Worm (Caenorhabditis elegans) whole organism, young adult: Measurements from ENCODE around the gene cest-32.

Experiments
- B0019.2 ChIP-seq: fragments of 200-800 bp; sonication (Bioruptor generic); conservative IDR thresholded peaks from 2 replicates; pipeline ENCODE4 v1.3.6; 2022; ENCODE audit warnings: missing genetic modification reagents, missing genetic modification characterization, missing compliant biosample characterization
- C06A6.2 ChIP-seq: fragments of 200-800 bp; sonication (Bioruptor generic); conservative IDR thresholded peaks from 2 replicates; pipeline ENCODE4 v1.3.6; 2022; ENCODE audit warnings: missing genetic modification characterization, missing compliant biosample characterization
- D2030.7 ChIP-seq: fragments of 200-800 bp; sonication (Bioruptor generic); IDR thresholded peaks from 2 replicates; pipeline ENCODE4 v1.3.6; 2022; ENCODE audit warnings: missing genetic modification reagents, missing genetic modification characterization, missing compliant biosample characterization
- F33H1.4 ChIP-seq: fragments of 200-800 bp; sonication (Bioruptor generic); IDR thresholded peaks from 2 replicates; pipeline ENCODE4 v1.3.6; 2022; ENCODE audit warnings: missing genetic modification reagents, missing genetic modification characterization, missing compliant biosample characterization
- F52B5.7 ChIP-seq: sonication (generic microtip); optimal IDR thresholded peaks from 2 replicates; lab custom pipeline; 2016; ENCODE audit warnings: mild to moderate bottlenecking, missing genetic modification characterization, missing compliant biosample characterization
- F55B11.4 ChIP-seq: sonication (generic microtip); optimal IDR thresholded peaks from 2 replicates; lab custom pipeline; 2016; ENCODE audit warnings: missing compliant biosample characterization, missing genetic modification characterization, borderline replicate concordance; ENCODE audit not compliant: insufficient read depth
- F57A8.1 ChIP-seq: fragments of 200-800 bp; sonication (Bioruptor generic); optimal IDR thresholded peaks from 2 replicates; lab custom pipeline; 2018; ENCODE audit warnings: mild to moderate bottlenecking, missing genetic modification characterization, moderate library complexity, missing compliant biosample characterization
- T26A5.8 ChIP-seq: sonication (generic microtip); optimal IDR thresholded peaks from 2 replicates; lab custom pipeline; 2016; ENCODE audit warnings: missing genetic modification characterization, missing compliant biosample characterization
- Y53G8AR.9 ChIP-seq: fragments of 200-800 bp; sonication (Bioruptor generic); conservative IDR thresholded peaks from 2 replicates; pipeline ENCODE4 v1.3.6; 2022; ENCODE audit warnings: missing genetic modification reagents, missing genetic modification characterization, missing compliant biosample characterization
- Y67H2A.10 ChIP-seq: fragments of 200-800 bp; sonication (Bioruptor generic); conservative IDR thresholded peaks from 2 replicates; pipeline ENCODE4 v1.3.6; 2022; ENCODE audit warnings: missing genetic modification reagents, missing genetic modification characterization, missing compliant biosample characterization
- Y79H2A.3 ChIP-seq: fragments of 200-800 bp; sonication (Bioruptor generic); conservative IDR thresholded peaks from 2 replicates; pipeline ENCODE4 v1.3.6; 2022; ENCODE audit warnings: missing genetic modification reagents, missing genetic modification characterization, missing compliant biosample characterization
- Y95B8A.8 ChIP-seq: fragments of 200-800 bp; sonication (Bioruptor generic); IDR thresholded peaks from 2 replicates; pipeline ENCODE4 v1.3.6; 2022; ENCODE audit warnings: missing genetic modification reagents, missing genetic modification characterization, missing compliant biosample characterization
- akir-1 ChIP-seq: fragments of 200-800 bp; sonication (Bioruptor generic); optimal IDR thresholded peaks from 2 replicates; lab custom pipeline; 2018; ENCODE audit warnings: mild to moderate bottlenecking, missing genetic modification characterization, moderate library complexity, missing compliant biosample characterization
- ama-1 ChIP-seq, 3 experiments: fragments of 150-350 bp in 1 of 3; sonication (generic microtip) in 2 of 3; optimal IDR thresholded peaks; 2 replicates each; lab custom pipeline; 2014 to 2018; ENCODE audit warnings: missing biosample characterization in 2 of 3, missing genetic modification characterization in 2 of 3, missing genetic modification reagents in 2 of 3
- athp-1 ChIP-seq: sonication (generic microtip); optimal IDR thresholded peaks from 2 replicates; lab custom pipeline; 2017; ENCODE audit warnings: mild to moderate bottlenecking, missing genetic modification characterization, missing compliant biosample characterization
- attf-5 ChIP-seq: fragments of 200-800 bp; sonication (Bioruptor generic); optimal IDR thresholded peaks from 2 replicates; lab custom pipeline; 2018; ENCODE audit warnings: mild to moderate bottlenecking, missing genetic modification characterization, missing compliant biosample characterization
- attf-6 ChIP-seq: fragments of 200-800 bp; sonication (Bioruptor generic); IDR thresholded peaks from 2 replicates; pipeline ENCODE4 v1.3.6; 2022; ENCODE audit warnings: missing genetic modification reagents, missing genetic modification characterization, missing compliant biosample characterization
- bed-1 ChIP-seq: fragments of 200-800 bp; sonication (Bioruptor generic); IDR thresholded peaks from 2 replicates; pipeline ENCODE4 v1.3.6; 2022; ENCODE audit warnings: missing genetic modification reagents, missing genetic modification characterization, missing compliant biosample characterization
- bed-2 ChIP-seq: fragments of 200-800 bp; sonication (Bioruptor generic); IDR thresholded peaks from 2 replicates; pipeline ENCODE4 v1.3.6; 2022; ENCODE audit warnings: missing genetic modification reagents, missing genetic modification characterization, missing compliant biosample characterization
- cebp-2 ChIP-seq: fragments of 200-800 bp; sonication (Bioruptor generic); IDR thresholded peaks from 2 replicates; pipeline ENCODE4 v1.3.6; 2022; ENCODE audit warnings: missing genetic modification characterization, missing compliant biosample characterization
- ceh-27 ChIP-seq: fragments of 200-800 bp; sonication (Bioruptor generic); optimal IDR thresholded peaks from 2 replicates; lab custom pipeline; 2018; ENCODE audit warnings: mild to moderate bottlenecking, missing genetic modification characterization, moderate library complexity, missing compliant biosample characterization
- ceh-40 ChIP-seq: fragments of 200-800 bp; sonication (Bioruptor generic); IDR thresholded peaks from 2 replicates; pipeline ENCODE4 v1.3.6; 2022; ENCODE audit warnings: missing genetic modification characterization, missing compliant biosample characterization
- ceh-91 ChIP-seq: fragments of 200-800 bp; sonication (Bioruptor generic); IDR thresholded peaks from 2 replicates; pipeline ENCODE4 v1.3.6; 2022; ENCODE audit warnings: missing genetic modification reagents, missing genetic modification characterization, missing compliant biosample characterization
- dpl-1 ChIP-seq: fragments of 150-350 bp; optimal IDR thresholded peaks from 2 replicates; lab custom pipeline; 2014; ENCODE audit warnings: missing biosample characterization, missing genetic modification reagents, missing genetic modification characterization
- efl-1 ChIP-seq: fragments of 150-350 bp; optimal IDR thresholded peaks from 2 replicates; lab custom pipeline; 2014; ENCODE audit warnings: missing biosample characterization, missing genetic modification reagents, missing genetic modification characterization
- egl-44 ChIP-seq: fragments of 200-800 bp; sonication (Bioruptor generic); IDR thresholded peaks from 2 replicates; pipeline ENCODE4 v1.3.6; 2022; ENCODE audit warnings: missing genetic modification reagents, missing genetic modification characterization, missing compliant biosample characterization
- gei-17 ChIP-seq: fragments of 200-800 bp; sonication (Bioruptor generic); optimal IDR thresholded peaks from 2 replicates; lab custom pipeline; 2018; ENCODE audit warnings: mild to moderate bottlenecking, missing genetic modification characterization, missing compliant biosample characterization
- him-1 ChIP-seq: sonication (generic microtip); optimal IDR thresholded peaks from 2 replicates; lab custom pipeline; 2016; ENCODE audit warnings: missing genotype, missing genetic modification reagents, missing genetic modification characterization, missing compliant biosample characterization
- hlh-12 ChIP-seq: sonication (generic microtip); optimal IDR thresholded peaks from 2 replicates; lab custom pipeline; 2016; ENCODE audit warnings: missing genetic modification characterization, missing compliant biosample characterization
- lin-35 ChIP-seq, 3 experiments: fragments of 150-350 bp in 2 of 3; sonication (generic microtip) in 1 of 3; optimal IDR thresholded peaks; 2 replicates each; lab custom pipeline; 2014 to 2018; ENCODE audit warnings: missing biosample characterization in 3 of 3, missing genetic modification characterization in 3 of 3, missing genetic modification reagents in 3 of 3
- lin-40 ChIP-seq: sonication (generic microtip); optimal IDR thresholded peaks from 2 replicates; lab custom pipeline; 2016; ENCODE audit warnings: missing genetic modification characterization, mild to moderate bottlenecking, missing compliant biosample characterization, missing genotype, missing genetic modification reagents
- lsl-1 ChIP-seq: fragments of 200-800 bp; sonication (Bioruptor generic); optimal IDR thresholded peaks from 2 replicates; lab custom pipeline; 2018; ENCODE audit warnings: mild to moderate bottlenecking, missing genetic modification characterization, moderate library complexity, missing compliant biosample characterization
- lsy-27 ChIP-seq: sonication (generic microtip); optimal IDR thresholded peaks from 2 replicates; lab custom pipeline; 2017; ENCODE audit warnings: missing genetic modification characterization, mild to moderate bottlenecking, missing compliant biosample characterization, antibody characterized with exemption, missing genotype, borderline replicate concordance; ENCODE audit not compliant: insufficient read depth
- madf-3 ChIP-seq: fragments of 200-800 bp; sonication (Bioruptor generic); IDR thresholded peaks from 2 replicates; pipeline ENCODE4 v1.3.6; 2022; ENCODE audit warnings: missing genetic modification reagents, missing genetic modification characterization, missing compliant biosample characterization
- madf-6 ChIP-seq: fragments of 200-800 bp; sonication (Bioruptor generic); IDR thresholded peaks from 2 replicates; pipeline ENCODE4 v1.3.6; 2022; ENCODE audit warnings: missing genetic modification reagents, missing genetic modification characterization, missing compliant biosample characterization
- mcd-1 ChIP-seq: fragments of 200-800 bp; sonication (Bioruptor generic); IDR thresholded peaks from 2 replicates; pipeline ENCODE4 v1.3.6; 2022; ENCODE audit warnings: missing genetic modification reagents, missing genetic modification characterization, missing compliant biosample characterization
- mxl-1 ChIP-seq: sonication (generic microtip); optimal IDR thresholded peaks from 2 replicates; lab custom pipeline; 2016; ENCODE audit warnings: missing genetic modification characterization, missing compliant biosample characterization
- nfya-1 ChIP-seq: sonication (generic microtip); optimal IDR thresholded peaks from 2 replicates; lab custom pipeline; 2017; ENCODE audit warnings: antibody characterized with exemption, missing compliant biosample characterization, missing genetic modification characterization, borderline replicate concordance; ENCODE audit not compliant: insufficient read depth
- nfyb-1 ChIP-seq: fragments of 200-800 bp; sonication (Bioruptor generic); IDR thresholded peaks from 2 replicates; pipeline ENCODE4 v1.3.6; 2022; ENCODE audit warnings: missing genetic modification reagents, missing genetic modification characterization, missing compliant biosample characterization
- nhr-179 ChIP-seq: sonication (generic microtip); optimal IDR thresholded peaks from 2 replicates; lab custom pipeline; 2016; ENCODE audit warnings: mild to moderate bottlenecking, missing genetic modification characterization, missing compliant biosample characterization
- nhr-27 ChIP-seq: fragments of 200-800 bp; sonication (Bioruptor generic); optimal IDR thresholded peaks from 2 replicates; lab custom pipeline; 2018; ENCODE audit warnings: mild to moderate bottlenecking, missing genetic modification characterization, moderate library complexity, missing compliant biosample characterization
- nhr-80 ChIP-seq: sonication (generic microtip); optimal IDR thresholded peaks from 2 replicates; lab custom pipeline; 2016; ENCODE audit warnings: missing genetic modification characterization, missing compliant biosample characterization
- pha-4 ChIP-seq: fragments of 150-350 bp; sonication (generic microtip); optimal IDR thresholded peaks from 2 replicates; lab custom pipeline; 2014; ENCODE audit warnings: missing biosample characterization, missing genetic modification reagents, missing genetic modification characterization
- rec-8 ChIP-seq, 2 experiments: sonication (generic microtip); optimal IDR thresholded peaks; 2 replicates each; lab custom pipeline; 2016; ENCODE audit warnings: mild to moderate bottlenecking in 2 of 2, missing genetic modification characterization in 2 of 2, missing genetic modification reagents in 2 of 2, missing genotype in 2 of 2, missing biosample characterization in 1 of 2, missing compliant biosample characterization in 1 of 2, moderate library complexity in 1 of 2
- repo-1 ChIP-seq: sonication (generic microtip); optimal IDR thresholded peaks from 2 replicates; lab custom pipeline; 2017; ENCODE audit warnings: mild to moderate bottlenecking, missing genetic modification characterization, missing compliant biosample characterization
- sea-2 ChIP-seq: fragments of 200-800 bp; sonication (Bioruptor generic); IDR thresholded peaks from 2 replicates; pipeline ENCODE4 v1.3.6; 2022; ENCODE audit warnings: missing genetic modification characterization, missing compliant biosample characterization
- somi-1 ChIP-seq: fragments of 200-800 bp; sonication (Bioruptor generic); optimal IDR thresholded peaks from 2 replicates; lab custom pipeline; 2018; ENCODE audit warnings: mild to moderate bottlenecking, missing genetic modification characterization, missing compliant biosample characterization
- tbp1 ChIP-seq: fragments of 200-800 bp; sonication (Bioruptor generic); optimal IDR thresholded peaks from 2 replicates; lab custom pipeline; 2018; ENCODE audit warnings: mild to moderate bottlenecking, missing genetic modification characterization, missing compliant biosample characterization
- unc-62 ChIP-seq: fragments of 150-350 bp; optimal IDR thresholded peaks from 2 replicates; lab custom pipeline; 2014; ENCODE audit warnings: missing biosample characterization, missing genetic modification reagents, missing genetic modification characterization
- ztf-22 ChIP-seq: fragments of 200-800 bp; sonication (Bioruptor generic); optimal IDR thresholded peaks from 2 replicates; lab custom pipeline; 2018; ENCODE audit warnings: mild to moderate bottlenecking, missing genetic modification characterization, moderate library complexity, missing compliant biosample characterization

cest-32 gene

DNA sequence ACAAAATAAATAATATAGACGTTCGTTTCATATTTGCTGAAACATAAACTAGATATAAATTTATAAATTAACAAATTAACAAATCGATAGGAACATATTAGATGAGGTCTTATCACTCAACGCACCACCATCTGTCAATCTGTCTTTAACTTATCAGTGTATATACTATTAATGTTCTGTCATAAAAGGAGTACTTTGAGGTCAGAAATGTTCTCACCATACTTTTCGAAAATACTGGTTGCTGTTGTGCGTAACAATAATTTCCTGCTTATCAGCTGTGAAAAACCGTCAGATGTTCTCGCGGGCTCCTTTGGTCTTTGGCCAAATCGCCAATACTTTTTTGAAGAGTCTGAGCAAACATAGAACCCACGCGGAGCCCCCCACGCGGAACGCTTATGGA is 41.2 kb downstream of the cest-32 start, which contains the start of gene C03A7.13 (continued):
- no peak for TF ChIP-seq F33H1.4 (GFP tag; lab: Robert Waterston, UW)
- no peak for TF ChIP-seq him-1 (tag; lab: Kevin White, UChicago)
- no peak for TF ChIP-seq athp-1 (tag; lab: Kevin White, UChicago)
- TF ChIP-seq somi-1 = no peak
- no peak for TF ChIP-seq F57A8.1 (GFP tag; lab: Kevin White, UChicago)
- 0 out of 2 replicates have a peak, but pooled peaks have one; percentile 29 for TF ChIP-seq egl-44
- TF ChIP-seq lin-40 = no peak
- no peak for TF ChIP-seq hlh-12
- TF ChIP-seq unc-62 (GFP tag; lab: Kevin White, UChicago) = peak; percentile 93
- no peak for TF ChIP-seq mcd-1
- no peak for TF ChIP-seq attf-6 (GFP tag; lab: Robert Waterston, UW)
- TF ChIP-seq nhr-80 (tag; lab: Kevin White, UChicago) = peak; percentile 87
- TF ChIP-seq nhr-179 (tag; lab: Kevin White, UChicago) = no peak
- TF ChIP-seq Y95B8A.8 (GFP tag; lab: Robert Waterston, UW) = no peak
- no peak for TF ChIP-seq repo-1 (tag; lab: Kevin White, UChicago)
- TF ChIP-seq F52B5.7 = no peak
- no peak for TF ChIP-seq lin-35 (GFP tag; optimal IDR thresholded peaks at IDR 0.05; lab: Kevin White, UChicago)
- TF ChIP-seq ztf-22 (GFP tag; lab: Kevin White, UChicago) = no peak
- no peak for TF ChIP-seq Y53G8AR.9 (GFP tag; lab: Robert Waterston, UW)
- no peak for TF ChIP-seq madf-3 (GFP tag; lab: Robert Waterston, UW)
- no peak for TF ChIP-seq gei-17
- no peak for TF ChIP-seq ama-1 (optimal IDR thresholded peaks at IDR 0.05; lab: Kevin White, UChicago)
- TF ChIP-seq ama-1 (GFP tag; optimal IDR thresholded peaks at IDR 0.05; lab: Kevin White, UChicago) = no peak
- TF ChIP-seq efl-1 (GFP tag; lab: Kevin White, UChicago) = no peak
- no peak for TF ChIP-seq B0019.2
- TF ChIP-seq bed-2 = no peak
- TF ChIP-seq dpl-1 (GFP tag; lab: Kevin White, UChicago) = no peak
- no peak for TF ChIP-seq D2030.7 (GFP tag; lab: Robert Waterston, UW)
- no peak for TF ChIP-seq mxl-1 (tag; lab: Kevin White, UChicago)
- TF ChIP-seq lsy-27 (tag; lab: Kevin White, UChicago) = no peak
- TF ChIP-seq attf-5 (GFP tag; lab: Kevin White, UChicago) = no peak
- TF ChIP-seq pha-4 (tag; lab: Kevin White, UChicago) = peak; percentile 9
- TF ChIP-seq ceh-40 (GFP tag; lab: Robert Waterston, UW) = no peak
- TF ChIP-seq sea-2 (GFP tag; lab: Robert Waterston, UW) = no peak
- TF ChIP-seq ceh-27 (GFP tag; lab: Kevin White, UChicago) = no peak
- TF ChIP-seq akir-1 (GFP tag; lab: Kevin White, UChicago) = no peak
- no peak for TF ChIP-seq bed-1 (GFP tag; lab: Robert Waterston, UW)
- no peak for TF ChIP-seq C06A6.2 (GFP tag; lab: Robert Waterston, UW)
- TF ChIP-seq lsl-1 (GFP tag; lab: Kevin White, UChicago) = no peak
- no peak for TF ChIP-seq Y67H2A.10 (GFP tag; lab: Robert Waterston, UW)
- no peak for TF ChIP-seq madf-6 (GFP tag; lab: Robert Waterston, UW)

DNA sequence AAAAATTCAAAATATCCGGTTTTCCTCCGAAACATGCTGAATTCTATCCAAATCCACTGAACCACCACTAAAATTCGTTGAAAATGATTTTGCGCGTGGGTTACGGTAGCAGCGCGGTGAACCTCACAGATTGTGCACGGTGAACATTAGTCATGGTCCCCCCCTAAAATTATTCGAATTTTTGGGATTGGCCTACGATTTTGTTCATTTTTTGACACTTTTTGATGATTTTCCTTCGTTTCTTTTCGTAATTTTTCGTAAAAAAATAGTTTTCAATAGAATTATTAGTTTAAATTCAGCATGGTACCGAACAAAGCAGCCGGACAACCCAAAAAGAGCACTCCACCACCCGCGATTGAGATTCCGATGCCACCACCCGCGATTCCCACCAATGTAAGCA is 52.1 kb downstream of the cest-32 start, which contains the start of gene C03A7.2:
Gene C03A7.2 (plus strand): TSS at position 301 of the 400 bp plus-strand sequence.
- TF ChIP-seq nhr-27 (no peak), lin-35 (GFP tag; optimal IDR thresholded peaks at IDR 0.05; lab: Kevin White, UChicago) (no peak), cebp-2 (GFP tag; lab: Robert Waterston, UW) (no peak), F55B11.4 (tag; lab: Kevin White, UChicago) (no peak), rec-8 (tag; optimal IDR thresholded peaks at IDR 0.05; lab: Kevin White, UChicago) (no peak), Y79H2A.3 (GFP tag; lab: Robert Waterston, UW) (no peak), nfyb-1 (GFP tag; lab: Robert Waterston, UW) (no peak), C06A6.2 (GFP tag; lab: Robert Waterston, UW) (no peak), nfya-1 (tag; lab: Kevin White, UChicago) (no peak), T26A5.8 (tag; lab: Kevin White, UChicago) (no peak), F57A8.1 (GFP tag; lab: Kevin White, UChicago) (no peak), ceh-91 (GFP tag; lab: Robert Waterston, UW) (no peak), tbp1 (no peak)
